Fruit fly (Drosophila melanogaster): Measurements from ENCODE around the gene RhoL.

RhoL gene

DNA sequence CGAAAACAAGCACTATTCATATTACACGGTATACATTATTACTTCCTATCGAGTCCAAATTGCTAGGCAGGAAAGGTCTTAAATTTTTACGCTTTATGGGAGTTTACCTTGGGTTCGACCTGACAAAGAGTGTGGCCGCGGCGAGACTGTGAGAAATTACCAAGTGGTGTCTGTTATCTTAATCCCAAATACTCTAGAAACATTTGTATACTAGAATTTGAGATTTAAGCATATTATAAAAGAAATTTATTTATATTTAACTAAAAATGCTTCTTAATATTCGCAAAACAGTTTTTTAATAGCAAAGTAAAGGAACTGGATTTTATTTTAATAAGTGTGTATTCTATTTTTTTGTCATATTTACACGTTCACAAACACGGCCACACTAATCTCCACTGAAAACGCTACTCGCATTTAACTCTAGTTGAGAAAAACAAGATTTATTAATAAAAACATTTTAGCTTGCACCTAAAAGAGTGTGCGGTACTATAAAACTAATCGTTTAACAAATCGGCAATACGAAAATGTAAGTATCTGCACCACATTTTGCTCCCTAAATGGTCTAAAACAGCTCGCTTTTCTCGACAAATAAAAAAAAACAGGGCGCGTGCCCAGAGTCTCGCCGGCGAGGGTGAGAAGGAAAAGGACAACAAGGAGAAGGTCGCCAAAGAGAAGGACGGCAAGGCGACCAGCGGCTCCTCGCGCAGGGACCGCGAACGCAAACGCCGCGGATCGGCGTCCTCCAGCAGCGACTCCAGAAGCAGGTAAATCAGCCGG, 49.5 kb upstream of the RhoL start, which contains the start of the genes mura and RnpS1 (continued):
- TF ChIP-seq fu2 (GFP tag; optimal IDR thresholded peaks at IDR 0.05) (no peak), pnt (GFP tag; optimal IDR thresholded peaks at IDR 0.05) (no peak), fd96Cb (tag; optimal IDR thresholded peaks at IDR 0.05) (no peak), ERR (GFP tag; optimal IDR thresholded peaks at IDR 0.05) (no peak), Asciz (GFP tag; optimal IDR thresholded peaks at IDR 0.05) (no peak), Myb (GFP tag; optimal IDR thresholded peaks at IDR 0.05) (no peak), CG33557 (GFP tag; optimal IDR thresholded peaks at IDR 0.05) (no peak), CG12391 (tag; optimal IDR thresholded peaks at IDR 0.05) (peak; percentile 27), ro (GFP tag; IDR thresholded peaks at IDR 0.05) (no peak), CG12299 (tag; optimal IDR thresholded peaks at IDR 0.05) (no peak), E2f1 (GFP tag; IDR thresholded peaks at IDR 0.05) (no peak), CG9797 (GFP tag; optimal IDR thresholded peaks at IDR 0.05) (peak; percentile 89), CG17802 (tag; optimal IDR thresholded peaks at IDR 0.05) (no peak), Hand (GFP tag; optimal IDR thresholded peaks at IDR 0.05) (no peak), Ets97D (GFP tag; optimal IDR thresholded peaks at IDR 0.05) (no peak), Spps (tag; optimal IDR thresholded peaks at IDR 0.05) (no peak), aop (GFP tag; IDR thresholded peaks at IDR 0.05) (no peak), seq (GFP tag; IDR thresholded peaks at IDR 0.05) (no peak), Eip74EF (GFP tag; optimal IDR thresholded peaks at IDR 0.05) (no peak), Sry-δ (GFP tag; optimal IDR thresholded peaks at IDR 0.05) (no peak), kni (GFP tag; optimal IDR thresholded peaks at IDR 0.05) (no peak), unc-4 (GFP tag; IDR thresholded peaks at IDR 0.05; ENCODE audit: partially characterized antibody) (no peak), ac (GFP tag; optimal IDR thresholded peaks at IDR 0.05) (no peak), Dref (GFP tag; IDR thresholded peaks at IDR 0.05) (no peak), gem (tag; optimal IDR thresholded peaks at IDR 0.05) (peak; percentile 25), nerfin-2 (GFP tag; IDR thresholded peaks at IDR 0.05; ENCODE audit: partially characterized antibody) (no peak), bigmax (GFP tag; optimal IDR thresholded peaks at IDR 0.05) (no peak), dimm (GFP tag; IDR thresholded peaks at IDR 0.05) (no peak), CG4730 (GFP tag; IDR thresholded peaks at IDR 0.05) (no peak), CG30020 (tag; optimal IDR thresholded peaks at IDR 0.05) (peak; percentile 36), trh (GFP tag; optimal IDR thresholded peaks at IDR 0.05) (no peak), CG7271 (tag; optimal IDR thresholded peaks at IDR 0.05) (no peak), CG10209 (GFP tag; optimal IDR thresholded peaks at IDR 0.05) (no peak), CG10267 (tag; optimal IDR thresholded peaks at IDR 0.05) (peak; percentile 59), Neu2 (GFP tag; optimal IDR thresholded peaks at IDR 0.05; ENCODE audit: borderline replicate concordance) (no peak), CkIIα-i1 (GFP tag; IDR thresholded peaks at IDR 0.05) (no peak), CG1529 (GFP tag; optimal IDR thresholded peaks at IDR 0.05) (no peak), HLH54F (GFP tag; optimal IDR thresholded peaks at IDR 0.05) (no peak), ewg (GFP tag; optimal IDR thresholded peaks at IDR 0.05) (peak; percentile 56), CG4707 (GFP tag; optimal IDR thresholded peaks at IDR 0.05) (no peak), otp (GFP tag; IDR thresholded peaks at IDR 0.05) (no peak)
